Worm (Caenorhabditis elegans) whole organism, young adult: ENCODE data around the gene EEED8.15.

Source experiments
- F22D6.2 ChIP-seq: sonication (generic microtip); optimal IDR thresholded peaks from 2 replicates; lab custom pipeline; 2016; ENCODE audit warnings: mild to moderate bottlenecking, missing genetic modification characterization, missing compliant biosample characterization
- F23B12.7 ChIP-seq: sonication (generic microtip); optimal IDR thresholded peaks from 2 replicates; lab custom pipeline; 2017; ENCODE audit warnings: missing genetic modification characterization, mild to moderate bottlenecking, missing compliant biosample characterization, antibody characterized with exemption, moderate library complexity; ENCODE audit not compliant: insufficient read depth
- F37B4.10 ChIP-seq: fragments of 200-800 bp; sonication (Bioruptor generic); IDR thresholded peaks from 2 replicates; pipeline ENCODE4 v1.3.6; 2022; ENCODE audit warnings: missing genetic modification characterization, missing compliant biosample characterization
- F49E8.2 ChIP-seq: sonication (generic microtip); optimal IDR thresholded peaks from 3 replicates; lab custom pipeline; 2017; ENCODE audit warnings: missing genetic modification characterization, mild to moderate bottlenecking, missing compliant biosample characterization, antibody characterized with exemption, moderate library complexity; ENCODE audit not compliant: insufficient read depth
- F52B5.7 ChIP-seq: sonication (generic microtip); optimal IDR thresholded peaks from 2 replicates; lab custom pipeline; 2016; ENCODE audit warnings: mild to moderate bottlenecking, missing genetic modification characterization, missing compliant biosample characterization
- F55B11.4 ChIP-seq: sonication (generic microtip); optimal IDR thresholded peaks from 2 replicates; lab custom pipeline; 2016; ENCODE audit warnings: missing compliant biosample characterization, missing genetic modification characterization, borderline replicate concordance; ENCODE audit not compliant: insufficient read depth
- K12H6.12 ChIP-seq: fragments of 200-800 bp; sonication (Bioruptor generic); optimal IDR thresholded peaks from 2 replicates; lab custom pipeline; 2018; ENCODE audit warnings: mild to moderate bottlenecking, missing genetic modification characterization, missing compliant biosample characterization
- Y56A3A.18 ChIP-seq: fragments of 200-800 bp; sonication (Bioruptor generic); IDR thresholded peaks from 2 replicates; pipeline ENCODE4 v1.3.6; 2022; ENCODE audit warnings: missing genetic modification reagents, missing genetic modification characterization, missing compliant biosample characterization
- Y95B8A.8 ChIP-seq: fragments of 200-800 bp; sonication (Bioruptor generic); IDR thresholded peaks from 2 replicates; pipeline ENCODE4 v1.3.6; 2022; ENCODE audit warnings: missing genetic modification reagents, missing genetic modification characterization, missing compliant biosample characterization
- aptf-3 ChIP-seq: fragments of 200-800 bp; sonication (Bioruptor generic); IDR thresholded peaks from 2 replicates; pipeline ENCODE4 v1.3.6; 2022; ENCODE audit warnings: missing genetic modification characterization, missing compliant biosample characterization
- atf-7 ChIP-seq: sonication (generic microtip); optimal IDR thresholded peaks from 2 replicates; lab custom pipeline; 2017; ENCODE audit warnings: mild to moderate bottlenecking, missing genetic modification characterization, missing compliant biosample characterization
- athp-1 ChIP-seq: sonication (generic microtip); optimal IDR thresholded peaks from 2 replicates; lab custom pipeline; 2017; ENCODE audit warnings: mild to moderate bottlenecking, missing genetic modification characterization, missing compliant biosample characterization
- attf-5 ChIP-seq: fragments of 200-800 bp; sonication (Bioruptor generic); optimal IDR thresholded peaks from 2 replicates; lab custom pipeline; 2018; ENCODE audit warnings: mild to moderate bottlenecking, missing genetic modification characterization, missing compliant biosample characterization
- ccch-3 ChIP-seq: fragments of 200-800 bp; sonication (Bioruptor generic); optimal IDR thresholded peaks from 2 replicates; lab custom pipeline; 2018; ENCODE audit warnings: mild to moderate bottlenecking, missing genetic modification characterization, missing compliant biosample characterization
- cebp-2 ChIP-seq: fragments of 200-800 bp; sonication (Bioruptor generic); IDR thresholded peaks from 2 replicates; pipeline ENCODE4 v1.3.6; 2022; ENCODE audit warnings: missing genetic modification characterization, missing compliant biosample characterization
- ceh-27 ChIP-seq: fragments of 200-800 bp; sonication (Bioruptor generic); optimal IDR thresholded peaks from 2 replicates; lab custom pipeline; 2018; ENCODE audit warnings: mild to moderate bottlenecking, missing genetic modification characterization, moderate library complexity, missing compliant biosample characterization
- ceh-40 ChIP-seq: fragments of 200-800 bp; sonication (Bioruptor generic); IDR thresholded peaks from 2 replicates; pipeline ENCODE4 v1.3.6; 2022; ENCODE audit warnings: missing genetic modification characterization, missing compliant biosample characterization
- die-1 ChIP-seq: sonication (generic microtip); optimal IDR thresholded peaks from 2 replicates; lab custom pipeline; 2016; ENCODE audit warnings: missing genotype, mild to moderate bottlenecking, missing genetic modification characterization, missing compliant biosample characterization
- egl-44 ChIP-seq: fragments of 200-800 bp; sonication (Bioruptor generic); IDR thresholded peaks from 2 replicates; pipeline ENCODE4 v1.3.6; 2022; ENCODE audit warnings: missing genetic modification reagents, missing genetic modification characterization, missing compliant biosample characterization
- fkh-3 ChIP-seq: sonication (generic microtip); optimal IDR thresholded peaks from 2 replicates; lab custom pipeline; 2016; ENCODE audit warnings: mild to moderate bottlenecking, missing genetic modification characterization, missing compliant biosample characterization
- him-1 ChIP-seq: sonication (generic microtip); optimal IDR thresholded peaks from 2 replicates; lab custom pipeline; 2016; ENCODE audit warnings: missing genotype, missing genetic modification reagents, missing genetic modification characterization, missing compliant biosample characterization
- hlh-26 ChIP-seq: fragments of 200-800 bp; sonication (Bioruptor generic); conservative IDR thresholded peaks from 2 replicates; pipeline ENCODE4 v1.3.6; 2022; ENCODE audit warnings: missing genetic modification reagents, missing genetic modification characterization, missing compliant biosample characterization
- hmg-1.2 ChIP-seq: fragments of 200-800 bp; sonication (Bioruptor generic); IDR thresholded peaks from 2 replicates; pipeline ENCODE4 v1.3.6; 2022; ENCODE audit warnings: missing genetic modification reagents, missing genetic modification characterization, missing compliant biosample characterization
- hsf-1 ChIP-seq: fragments of 200-800 bp; sonication (Bioruptor generic); IDR thresholded peaks from 2 replicates; pipeline ENCODE4 v1.3.6; 2022; ENCODE audit warnings: missing genetic modification reagents, missing genetic modification characterization, missing compliant biosample characterization
- lin-26 ChIP-seq: fragments of 200-800 bp; sonication (Bioruptor generic); IDR thresholded peaks from 2 replicates; pipeline ENCODE4 v1.3.6; 2022; ENCODE audit warnings: missing genetic modification reagents, missing genetic modification characterization, missing compliant biosample characterization
- lin-35 ChIP-seq, 3 experiments: fragments of 150-350 bp in 2 of 3; sonication (generic microtip) in 1 of 3; optimal IDR thresholded peaks; 2 replicates each; lab custom pipeline; 2014 to 2018; ENCODE audit warnings: missing biosample characterization in 3 of 3, missing genetic modification characterization in 3 of 3, missing genetic modification reagents in 3 of 3
- lsy-27 ChIP-seq: sonication (generic microtip); optimal IDR thresholded peaks from 2 replicates; lab custom pipeline; 2017; ENCODE audit warnings: missing genetic modification characterization, mild to moderate bottlenecking, missing compliant biosample characterization, antibody characterized with exemption, missing genotype, borderline replicate concordance; ENCODE audit not compliant: insufficient read depth
- madf-8 ChIP-seq: fragments of 200-800 bp; sonication (Bioruptor generic); conservative IDR thresholded peaks from 2 replicates; pipeline ENCODE4 v1.3.6; 2022; ENCODE audit warnings: missing genetic modification reagents, missing genetic modification characterization, missing compliant biosample characterization
- mcd-1 ChIP-seq: fragments of 200-800 bp; sonication (Bioruptor generic); IDR thresholded peaks from 2 replicates; pipeline ENCODE4 v1.3.6; 2022; ENCODE audit warnings: missing genetic modification reagents, missing genetic modification characterization, missing compliant biosample characterization
- mxl-1 ChIP-seq: sonication (generic microtip); optimal IDR thresholded peaks from 2 replicates; lab custom pipeline; 2016; ENCODE audit warnings: missing genetic modification characterization, missing compliant biosample characterization
- pbrm-1 ChIP-seq: fragments of 200-800 bp; sonication (Bioruptor generic); IDR thresholded peaks from 2 replicates; pipeline ENCODE4 v1.3.6; 2022; ENCODE audit warnings: missing genetic modification reagents, missing genetic modification characterization, missing compliant biosample characterization
- rec-8 ChIP-seq, 2 experiments: sonication (generic microtip); optimal IDR thresholded peaks; 2 replicates each; lab custom pipeline; 2016; ENCODE audit warnings: mild to moderate bottlenecking in 2 of 2, missing genetic modification characterization in 2 of 2, missing genetic modification reagents in 2 of 2, missing genotype in 2 of 2, missing biosample characterization in 1 of 2, missing compliant biosample characterization in 1 of 2, moderate library complexity in 1 of 2
- rpc-1 ChIP-seq, 2 experiments: fragments of 150-350 bp in 1 of 2; sonication (generic microtip) in 1 of 2; optimal IDR thresholded peaks; 2 replicates each; lab custom pipeline; 2014 to 2018; ENCODE audit warnings: missing biosample characterization in 1 of 2, missing genetic modification characterization in 1 of 2, missing genetic modification reagents in 1 of 2, missing genotype in 1 of 2
- sea-2 ChIP-seq: fragments of 200-800 bp; sonication (Bioruptor generic); IDR thresholded peaks from 2 replicates; pipeline ENCODE4 v1.3.6; 2022; ENCODE audit warnings: missing genetic modification characterization, missing compliant biosample characterization
- sptf-2 ChIP-seq: fragments of 200-800 bp; sonication (Bioruptor generic); optimal IDR thresholded peaks from 2 replicates; lab custom pipeline; 2018; ENCODE audit warnings: mild to moderate bottlenecking, missing genetic modification characterization, missing compliant biosample characterization
- unc-62 ChIP-seq: fragments of 150-350 bp; optimal IDR thresholded peaks from 2 replicates; lab custom pipeline; 2014; ENCODE audit warnings: missing biosample characterization, missing genetic modification reagents, missing genetic modification characterization
- xnd-1 ChIP-seq: sonication (generic microtip); optimal IDR thresholded peaks from 2 replicates; lab custom pipeline; 2016; ENCODE audit warnings: missing genotype, missing genetic modification reagents, missing genetic modification characterization, missing compliant biosample characterization
- zfh-2 ChIP-seq: fragments of 200-800 bp; sonication (Bioruptor generic); conservative IDR thresholded peaks from 2 replicates; pipeline ENCODE4 v1.3.6; 2022; ENCODE audit warnings: missing genetic modification reagents, missing genetic modification characterization, missing compliant biosample characterization
- ztf-25 ChIP-seq: fragments of 200-800 bp; sonication (Bioruptor generic); IDR thresholded peaks from 2 replicates; pipeline ENCODE4 v1.3.6; 2022; ENCODE audit warnings: missing genetic modification reagents, missing genetic modification characterization, missing compliant biosample characterization
- ztf-26 ChIP-seq: sonication (generic microtip); optimal IDR thresholded peaks from 2 replicates; lab custom pipeline; 2017; ENCODE audit warnings: missing genetic modification characterization, missing compliant biosample characterization
- ztf-6 ChIP-seq: fragments of 200-800 bp; sonication (Bioruptor generic); IDR thresholded peaks from 2 replicates; pipeline ENCODE4 v1.3.6; 2022; ENCODE audit warnings: missing genetic modification reagents, missing genetic modification characterization, missing compliant biosample characterization

The EEED8.15 gene

DNA sequence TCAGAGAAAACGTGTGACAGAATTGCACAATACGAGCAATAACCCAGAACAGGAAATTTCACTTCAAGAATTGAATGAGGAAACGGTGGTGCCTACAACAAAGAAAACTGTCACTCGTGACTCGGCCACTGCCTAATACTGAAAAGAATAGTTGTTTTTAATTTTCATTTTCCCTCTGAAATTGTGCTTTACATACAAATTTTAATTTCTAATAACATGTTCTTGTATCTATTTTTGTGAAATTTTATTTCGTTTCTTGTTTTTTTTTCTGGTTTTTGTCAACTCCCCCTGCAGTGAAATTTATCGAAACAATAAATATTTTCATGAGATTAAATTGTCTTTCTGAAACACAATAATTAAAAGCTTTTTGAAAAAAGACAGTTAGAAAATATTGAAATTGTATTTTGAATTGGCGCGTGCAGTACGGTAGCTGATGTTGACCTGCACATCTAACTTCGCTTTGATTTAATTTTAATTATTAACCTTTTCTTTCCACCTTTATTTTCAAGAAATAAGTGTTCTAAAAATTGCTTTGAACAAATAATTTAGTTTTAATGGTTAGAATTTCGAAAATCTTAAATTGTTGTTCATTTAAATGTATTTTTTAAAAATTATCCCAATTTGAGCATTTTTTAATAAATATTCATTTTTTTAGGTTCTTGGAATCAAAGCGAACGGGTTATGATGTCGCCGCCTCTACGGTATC is 36.8 kb downstream of the EEED8.15 start, which contains the start of gene daz-1 (continued):
- TF ChIP-seq F37B4.10 (GFP tag; lab: Robert Waterston, UW) = no peak
- peak; percentile 68 for TF ChIP-seq madf-8 (GFP tag; lab: Robert Waterston, UW)
- TF ChIP-seq F49E8.2 (tag; lab: Kevin White, UChicago) = peak; percentile 40
- TF ChIP-seq xnd-1 (tag; lab: Kevin White, UChicago) = peak; percentile 68
- TF ChIP-seq aptf-3 (GFP tag; lab: Robert Waterston, UW) = no peak
- TF ChIP-seq sea-2 (GFP tag; lab: Robert Waterston, UW) = no peak
- no peak for TF ChIP-seq sptf-2 (GFP tag; lab: Kevin White, UChicago)
- no peak for TF ChIP-seq hlh-26
- no peak for TF ChIP-seq Y56A3A.18 (GFP tag; lab: Robert Waterston, UW)
- TF ChIP-seq lin-26 (GFP tag; lab: Robert Waterston, UW) = no peak
- TF ChIP-seq lsy-27 (tag; lab: Kevin White, UChicago) = no peak
- no peak for TF ChIP-seq F22D6.2 (tag; lab: Kevin White, UChicago)
- TF ChIP-seq cebp-2 = no peak
- TF ChIP-seq ceh-27 (GFP tag; lab: Kevin White, UChicago) = no peak
- no peak for TF ChIP-seq hmg-1.2 (GFP tag; lab: Robert Waterston, UW)
- TF ChIP-seq ztf-26 = no peak
- TF ChIP-seq ztf-6 = no peak
- TF ChIP-seq him-1 (tag; lab: Kevin White, UChicago) = peak; percentile 53
- no peak for TF ChIP-seq egl-44 (GFP tag; lab: Robert Waterston, UW)
- TF ChIP-seq ccch-3 = no peak
- no peak for TF ChIP-seq rec-8 (tag; optimal IDR thresholded peaks at IDR 0.05; lab: Kevin White, UChicago)
- TF ChIP-seq pbrm-1 (GFP tag; lab: Robert Waterston, UW) = no peak
- TF ChIP-seq F23B12.7 (tag; lab: Kevin White, UChicago) = peak; percentile 3
- no peak for TF ChIP-seq ceh-40 (GFP tag; lab: Robert Waterston, UW)
- TF ChIP-seq athp-1 (tag; lab: Kevin White, UChicago) = no peak
- no peak for TF ChIP-seq unc-62 (GFP tag; lab: Kevin White, UChicago)
- TF ChIP-seq Y95B8A.8 = no peak
- TF ChIP-seq ztf-25 = no peak
- no peak for TF ChIP-seq rpc-1 (optimal IDR thresholded peaks at IDR 0.05; lab: Kevin White, UChicago)
- no peak for TF ChIP-seq rpc-1 (tag; optimal IDR thresholded peaks at IDR 0.05; lab: Kevin White, UChicago)
- TF ChIP-seq mcd-1 (GFP tag; lab: Robert Waterston, UW) = no peak
- TF ChIP-seq zfh-2 (GFP tag; lab: Robert Waterston, UW) = no peak
- no peak for TF ChIP-seq F52B5.7 (tag; lab: Kevin White, UChicago)
- no peak for TF ChIP-seq die-1 (tag; lab: Kevin White, UChicago)
- no peak for TF ChIP-seq K12H6.12
- no peak for TF ChIP-seq attf-5 (GFP tag; lab: Kevin White, UChicago)
- no peak for TF ChIP-seq F55B11.4 (tag; lab: Kevin White, UChicago)
- no peak for TF ChIP-seq mxl-1
- TF ChIP-seq lin-35 (GFP tag; optimal IDR thresholded peaks at IDR 0.05; lab: Kevin White, UChicago) = peak in 2 of 3 experiments; percentile 34 to 52
- TF ChIP-seq fkh-3 = no peak
- no peak for TF ChIP-seq hsf-1 (GFP tag; lab: Robert Waterston, UW)
- TF ChIP-seq atf-7 (tag; lab: Kevin White, UChicago) = no peak
- TF ChIP-seq, all 124 proteins: peak for 17
